Worm (Caenorhabditis elegans) whole organism, late embryonic: ENCODE measurements around the gene F07H5.13.

ENCODE experiments used
- ama-1 ChIP-seq: fragments of 150-350 bp; optimal IDR thresholded peaks from 2 replicates; lab custom pipeline; 2014
- ceh-14 ChIP-seq: sonication (generic microtip); optimal IDR thresholded peaks from 2 replicates; lab custom pipeline; 2016; ENCODE audit warnings: missing genotype, missing genetic modification characterization, missing compliant biosample characterization
- ceh-48 ChIP-seq: sonication (generic microtip); optimal IDR thresholded peaks from 2 replicates; lab custom pipeline; 2016; ENCODE audit warnings: missing genetic modification characterization, inconsistent platforms, missing compliant biosample characterization
- dmd-4 ChIP-seq: sonication (generic microtip); optimal IDR thresholded peaks from 2 replicates; lab custom pipeline; 2016; ENCODE audit warnings: borderline replicate concordance, missing genetic modification characterization, missing compliant biosample characterization
- elt-2 ChIP-seq: sonication (generic microtip); optimal IDR thresholded peaks from 2 replicates; lab custom pipeline; 2016; ENCODE audit warnings: missing genetic modification reagents, missing genetic modification characterization, missing compliant biosample characterization
- lin-11 ChIP-seq: fragments of 200-800 bp; sonication (Bioruptor generic); optimal IDR thresholded peaks from 2 replicates; lab custom pipeline; 2018; ENCODE audit warnings: mild to moderate bottlenecking, missing genetic modification characterization, missing compliant biosample characterization
- pha-4 ChIP-seq: fragments of 150-350 bp; optimal IDR thresholded peaks from 2 replicates; lab custom pipeline; 2018; ENCODE audit warnings: missing biosample characterization, missing genetic modification reagents, missing genetic modification characterization
- pqm-1 ChIP-seq: sonication (generic microtip); optimal IDR thresholded peaks from 2 replicates; lab custom pipeline; 2016; ENCODE audit warnings: missing genetic modification characterization, missing compliant biosample characterization
- tbx-2 ChIP-seq: sonication (generic microtip); optimal IDR thresholded peaks from 2 replicates; lab custom pipeline; 2016; ENCODE audit warnings: missing genetic modification characterization, missing compliant biosample characterization

ce11 chrII:8751686-8752085, 38.7 kb upstream of the F07H5.13 start, which contains the start of gene atf-2:
- no peak for TF ChIP-seq ceh-48
- TF ChIP-seq pha-4 (tag; lab: Kevin White, UChicago) = no peak
- no peak for TF ChIP-seq tbx-2
- no peak for TF ChIP-seq ama-1
- no peak for TF ChIP-seq dmd-4 (tag; lab: Kevin White, UChicago)
- TF ChIP-seq ceh-14 (tag; lab: Kevin White, UChicago) = no peak
- TF ChIP-seq pqm-1 (tag; lab: Kevin White, UChicago) = no peak
- no peak for TF ChIP-seq elt-2
- no peak for TF ChIP-seq lin-11 (tag; lab: Kevin White, UChicago)
